Worm (Caenorhabditis elegans): ENCODE measurements around the gene F58H1.8.

F58H1.8 gene

ce11 chrV:11934848-11935247, at the start of gene F58H1.8:
TSS of gene F58H1.8 (plus strand) at chrV:11935148.
- TF ChIP-seq ama-1 (optimal IDR thresholded peaks at IDR 0.05) (no peak), tra-4 (tag; optimal IDR thresholded peaks at IDR 0.05) (no peak), ceh-36 (tag; optimal IDR thresholded peaks at IDR 0.05) (no peak), hnd-1 (tag; optimal IDR thresholded peaks at IDR 0.05) (no peak)

DNA sequence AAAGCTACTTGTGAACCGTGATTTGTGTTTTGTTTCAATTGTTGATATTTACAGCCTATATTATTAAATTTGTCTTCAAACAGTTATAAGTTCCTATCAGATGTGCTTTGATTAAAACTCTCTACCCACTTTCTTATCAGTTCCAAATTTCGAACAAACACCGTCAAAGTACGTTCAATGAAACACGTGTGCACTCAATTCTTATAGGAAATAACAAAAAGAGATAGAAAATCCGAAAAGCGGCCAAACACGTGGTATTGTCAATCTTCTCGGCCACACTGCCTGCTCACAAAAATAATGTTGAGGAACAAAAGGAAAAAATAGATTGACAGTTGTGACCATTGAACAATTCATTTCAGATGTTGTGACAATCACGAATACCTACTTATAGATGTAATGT, 49.0 kb upstream of the F58H1.8 start:
- TF ChIP-seq tbx-11 (GFP tag; IDR thresholded peaks at IDR 0.05) (no peak), ceh-13 (GFP tag; optimal IDR thresholded peaks at IDR 0.05) (no peak), B0310.2 (tag; optimal IDR thresholded peaks at IDR 0.05) (no peak), hmg-4 (GFP tag; optimal IDR thresholded peaks at IDR 0.05) (no peak), F13C5.2 (tag; optimal IDR thresholded peaks at IDR 0.05) (no peak), scrt-1 (GFP tag; IDR thresholded peaks at IDR 0.05) (no peak), hmbx-1 (tag; optimal IDR thresholded peaks at IDR 0.05) (no peak), sea-1 (GFP tag; conservative IDR thresholded peaks at IDR 0.05) (no peak), flt-1 (GFP tag; IDR thresholded peaks at IDR 0.05) (no peak), ama-1 (optimal IDR thresholded peaks at IDR 0.05) (no peak), tbx-37 (GFP tag; conservative IDR thresholded peaks at IDR 0.05) (no peak), aly-1 (tag; optimal IDR thresholded peaks at IDR 0.05) (no peak), pes-1 (GFP tag; IDR thresholded peaks at IDR 0.05) (no peak)

DNA sequence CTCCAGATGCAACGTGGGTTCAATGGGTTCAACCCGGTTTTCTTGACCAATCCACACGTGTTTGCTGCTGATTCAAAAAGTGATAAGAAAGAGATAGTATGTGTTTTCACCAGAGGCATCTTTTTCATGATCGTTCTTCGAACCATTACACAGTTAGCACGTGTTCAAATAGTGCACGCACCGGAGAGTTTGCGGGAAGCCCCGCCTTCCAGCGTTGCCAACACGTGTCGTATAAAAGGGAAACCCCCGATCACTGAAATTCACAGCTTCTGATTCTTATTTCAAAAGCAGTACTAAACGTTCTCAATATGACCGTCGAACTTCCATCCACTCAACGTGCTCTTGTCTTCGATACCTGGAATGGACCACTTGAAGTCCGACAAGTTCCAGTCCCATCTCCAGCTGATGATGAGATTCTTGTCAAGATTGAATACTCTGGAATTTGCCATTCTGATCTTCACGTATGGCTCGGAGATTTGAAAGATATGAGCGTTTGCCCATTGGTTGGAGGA, 46.9 kb upstream of the F58H1.8 start, which contains the start of gene adh-1:
adh-1 (plus strand) TSS at position 261 of the 512 bp plus-strand sequence.
- TF ChIP-seq ets-7 (tag; optimal IDR thresholded peaks at IDR 0.05) = no peak
- TF ChIP-seq hnd-1 (tag; optimal IDR thresholded peaks at IDR 0.05) = no peak
- no peak for TF ChIP-seq ceh-36 (tag; optimal IDR thresholded peaks at IDR 0.05)
- no peak for TF ChIP-seq tra-4 (tag; optimal IDR thresholded peaks at IDR 0.05)
- no peak for TF ChIP-seq flt-1 (GFP tag; IDR thresholded peaks at IDR 0.05)
- TF ChIP-seq ama-1 (optimal IDR thresholded peaks at IDR 0.05) = no peak
- no peak for TF ChIP-seq pes-1 (GFP tag; IDR thresholded peaks at IDR 0.05)
- no peak for TF ChIP-seq tbx-11 (GFP tag; IDR thresholded peaks at IDR 0.05)
- no peak for TF ChIP-seq scrt-1 (GFP tag; IDR thresholded peaks at IDR 0.05)
- no peak for TF ChIP-seq tbx-37 (GFP tag; conservative IDR thresholded peaks at IDR 0.05)
- no peak for TF ChIP-seq hmbx-1 (tag; optimal IDR thresholded peaks at IDR 0.05)
- TF ChIP-seq sea-1 (GFP tag; conservative IDR thresholded peaks at IDR 0.05) = no peak
- no peak for TF ChIP-seq aly-1 (tag; optimal IDR thresholded peaks at IDR 0.05)
- no peak for TF ChIP-seq B0310.2 (tag; optimal IDR thresholded peaks at IDR 0.05)
- TF ChIP-seq ceh-13 (GFP tag; optimal IDR thresholded peaks at IDR 0.05) = no peak
- TF ChIP-seq hmg-4 (GFP tag; optimal IDR thresholded peaks at IDR 0.05) = no peak
- no peak for TF ChIP-seq F13C5.2 (tag; optimal IDR thresholded peaks at IDR 0.05)

ce11 chrV:11888656-11889055, 46.3 kb upstream of the F58H1.8 start:
- TF ChIP-seq scrt-1 (GFP tag; IDR thresholded peaks at IDR 0.05) = no peak
- TF ChIP-seq flt-1 (GFP tag; IDR thresholded peaks at IDR 0.05) = no peak
- no peak for TF ChIP-seq sea-1 (GFP tag; conservative IDR thresholded peaks at IDR 0.05)
- no peak for TF ChIP-seq F13C5.2 (tag; optimal IDR thresholded peaks at IDR 0.05)
- TF ChIP-seq B0310.2 (tag; optimal IDR thresholded peaks at IDR 0.05) = no peak
- TF ChIP-seq ceh-13 (GFP tag; optimal IDR thresholded peaks at IDR 0.05) = no peak

ce11 chrV:11889115-11889935, 45.6 kb upstream of the F58H1.8 start:
- TF ChIP-seq scrt-1 (GFP tag; IDR thresholded peaks at IDR 0.05) = no peak
- no peak for TF ChIP-seq ama-1 (optimal IDR thresholded peaks at IDR 0.05)
- no peak for TF ChIP-seq tra-4 (tag; optimal IDR thresholded peaks at IDR 0.05)
- TF ChIP-seq pes-1 (GFP tag; IDR thresholded peaks at IDR 0.05) = no peak
- no peak for TF ChIP-seq hmbx-1 (tag; optimal IDR thresholded peaks at IDR 0.05)
- no peak for TF ChIP-seq sea-1 (GFP tag; conservative IDR thresholded peaks at IDR 0.05)
- no peak for TF ChIP-seq flt-1 (GFP tag; IDR thresholded peaks at IDR 0.05)
- no peak for TF ChIP-seq ceh-13 (GFP tag; optimal IDR thresholded peaks at IDR 0.05)
- no peak for TF ChIP-seq hmg-4 (GFP tag; optimal IDR thresholded peaks at IDR 0.05)
- no peak for TF ChIP-seq B0310.2 (tag; optimal IDR thresholded peaks at IDR 0.05)
- TF ChIP-seq ets-7 (tag; optimal IDR thresholded peaks at IDR 0.05) = no peak
- TF ChIP-seq tbx-37 (GFP tag; conservative IDR thresholded peaks at IDR 0.05) = no peak
- no peak for TF ChIP-seq tbx-11 (GFP tag; IDR thresholded peaks at IDR 0.05)
- no peak for TF ChIP-seq F13C5.2 (tag; optimal IDR thresholded peaks at IDR 0.05)
- TF ChIP-seq aly-1 (tag; optimal IDR thresholded peaks at IDR 0.05) = no peak
- no peak for TF ChIP-seq ceh-36 (tag; optimal IDR thresholded peaks at IDR 0.05)
- TF ChIP-seq hnd-1 (tag; optimal IDR thresholded peaks at IDR 0.05) = no peak

DNA sequence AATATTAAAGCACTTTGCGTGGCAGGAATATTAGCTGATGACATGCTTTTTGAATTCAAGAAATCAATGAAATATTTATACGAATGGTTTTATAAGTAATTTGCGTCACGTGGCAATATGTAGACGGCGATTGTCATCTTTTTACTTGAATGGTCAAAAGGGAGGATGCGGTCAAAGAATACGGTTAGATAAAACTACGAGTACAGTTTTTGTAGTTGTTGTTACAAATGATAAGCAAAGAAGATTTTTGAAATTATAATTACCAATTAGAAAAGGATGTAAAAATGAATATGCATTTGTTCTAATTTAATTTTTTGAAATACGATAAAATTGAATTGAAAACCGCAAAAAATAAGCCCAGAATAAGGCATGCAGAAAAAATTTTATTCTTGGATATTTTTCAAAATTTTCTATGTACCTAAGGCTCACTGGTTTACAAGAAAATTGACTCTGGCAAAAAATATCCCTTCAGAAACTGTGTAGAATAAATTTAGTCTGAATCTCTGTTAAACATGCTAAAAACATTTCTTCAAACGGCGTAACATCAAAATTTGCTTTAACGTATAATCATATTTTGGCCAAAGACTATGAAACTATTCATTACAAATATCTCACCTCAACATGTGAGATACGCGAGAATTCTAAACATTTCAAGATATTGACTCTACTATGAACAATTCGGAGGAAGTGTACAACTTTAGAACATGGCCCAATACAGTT, 43.6 kb upstream of the F58H1.8 start, which contains the start of the genes sodh-2 and srx-76:
sodh-2 (minus strand) TSS at position 101 of the 720 bp plus-strand sequence.
srx-76 (plus strand) TSS at position 670 of the 720 bp plus-strand sequence.
- TF ChIP-seq ets-7 (tag; optimal IDR thresholded peaks at IDR 0.05) (no peak), pes-1 (GFP tag; IDR thresholded peaks at IDR 0.05) (no peak), hnd-1 (tag; optimal IDR thresholded peaks at IDR 0.05) (no peak), flt-1 (GFP tag; IDR thresholded peaks at IDR 0.05) (no peak), ceh-36 (tag; optimal IDR thresholded peaks at IDR 0.05) (no peak), ceh-13 (GFP tag; optimal IDR thresholded peaks at IDR 0.05) (no peak), tra-4 (tag; optimal IDR thresholded peaks at IDR 0.05) (no peak), scrt-1 (GFP tag; IDR thresholded peaks at IDR 0.05) (no peak), ama-1 (optimal IDR thresholded peaks at IDR 0.05) (no peak), F13C5.2 (tag; optimal IDR thresholded peaks at IDR 0.05) (no peak), hmg-4 (GFP tag; optimal IDR thresholded peaks at IDR 0.05) (no peak), tbx-11 (GFP tag; IDR thresholded peaks at IDR 0.05) (no peak), sea-1 (GFP tag; conservative IDR thresholded peaks at IDR 0.05) (no peak), aly-1 (tag; optimal IDR thresholded peaks at IDR 0.05) (no peak), B0310.2 (tag; optimal IDR thresholded peaks at IDR 0.05) (no peak)

All from whole organism, early embryonic.